Fruit fly (Drosophila melanogaster): Measurements from ENCODE around the gene CG15386.

DNA sequence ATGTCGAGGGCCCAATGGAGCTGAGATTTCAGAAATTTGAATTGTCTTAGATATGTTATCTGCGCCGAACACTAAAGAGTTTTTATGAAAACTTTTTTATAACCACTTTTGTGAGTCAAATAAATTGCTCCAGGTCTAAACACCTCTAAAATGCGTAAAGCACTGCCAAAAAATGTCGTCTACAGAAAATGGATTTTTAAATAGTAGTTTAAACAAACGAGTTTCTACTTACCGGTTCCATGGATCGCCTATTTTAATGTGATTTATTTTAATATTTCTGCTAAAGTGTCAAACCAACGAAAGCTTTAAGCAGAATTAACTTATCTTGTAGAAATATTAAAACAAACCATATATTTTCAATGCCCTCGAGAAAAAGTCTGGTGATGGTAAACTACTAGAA lies 11.0 kb downstream of the CG15386 start, which contains the start of gene CG31668:
- no peak for TF ChIP-seq CG8301 (tag; optimal IDR thresholded peaks at IDR 0.05)
- TF ChIP-seq EcR (GFP tag; optimal IDR thresholded peaks at IDR 0.05): no peak
